Worm (Caenorhabditis elegans) whole organism, late embryonic: ENCODE results near the gene C38C3.4.

Experiments
- C38D4.7 ChIP-seq: fragments of 200-800 bp; sonication (Bioruptor generic); optimal IDR thresholded peaks from 2 replicates; lab custom pipeline; 2018; ENCODE audit warnings: mild to moderate bottlenecking, missing genetic modification characterization, moderate library complexity, missing compliant biosample characterization
- F13H6.1 ChIP-seq: sonication (generic microtip); optimal IDR thresholded peaks from 2 replicates; lab custom pipeline; 2016; ENCODE audit warnings: missing genetic modification characterization, missing compliant biosample characterization
- dmd-4 ChIP-seq: sonication (generic microtip); optimal IDR thresholded peaks from 2 replicates; lab custom pipeline; 2016; ENCODE audit warnings: borderline replicate concordance, missing genetic modification characterization, missing compliant biosample characterization
- ets-4 ChIP-seq: sonication (generic microtip); optimal IDR thresholded peaks from 2 replicates; lab custom pipeline; 2016; ENCODE audit warnings: missing genetic modification characterization, missing compliant biosample characterization
- hlh-13 ChIP-seq: fragments of 200-800 bp; sonication (Bioruptor generic); optimal IDR thresholded peaks from 2 replicates; lab custom pipeline; 2018; ENCODE audit warnings: mild to moderate bottlenecking, missing genetic modification characterization, missing compliant biosample characterization
- mec-3 ChIP-seq: sonication (generic microtip); optimal IDR thresholded peaks from 2 replicates; lab custom pipeline; 2016; ENCODE audit warnings: borderline replicate concordance, missing genetic modification characterization, missing compliant biosample characterization
- pag-3 ChIP-seq: sonication (generic microtip); optimal IDR thresholded peaks from 2 replicates; lab custom pipeline; 2016; ENCODE audit warnings: missing compliant biosample characterization, missing genetic modification characterization, borderline replicate concordance
- pqm-1 ChIP-seq: sonication (generic microtip); optimal IDR thresholded peaks from 2 replicates; lab custom pipeline; 2016; ENCODE audit warnings: missing genetic modification characterization, missing compliant biosample characterization
- tbx-2 ChIP-seq: sonication (generic microtip); optimal IDR thresholded peaks from 2 replicates; lab custom pipeline; 2016; ENCODE audit warnings: missing genetic modification characterization, missing compliant biosample characterization
- tbx-7 ChIP-seq: sonication (generic microtip); optimal IDR thresholded peaks from 2 replicates; lab custom pipeline; 2016; ENCODE audit warnings: missing genotype, missing genetic modification characterization, missing compliant biosample characterization
- unc-86 ChIP-seq: sonication (generic microtip); optimal IDR thresholded peaks from 2 replicates; lab custom pipeline; 2016; ENCODE audit warnings: missing genetic modification characterization, missing compliant biosample characterization
- ztf-16 ChIP-seq: sonication (generic microtip); optimal IDR thresholded peaks from 2 replicates; lab custom pipeline; 2017; ENCODE audit warnings: missing genetic modification characterization, missing compliant biosample characterization

- TF ChIP-seq tbx-7 (tag; lab: Kevin White, UChicago) (no peak), dmd-4 (tag; lab: Kevin White, UChicago) (no peak), ets-4 (tag; lab: Kevin White, UChicago) (no peak), hlh-13 (GFP tag; lab: Kevin White, UChicago) (no peak), F13H6.1 (no peak), mec-3 (tag; lab: Kevin White, UChicago) (no peak), ztf-16 (tag; lab: Kevin White, UChicago) (no peak), pag-3 (tag; lab: Kevin White, UChicago) (no peak), unc-86 (no peak), pqm-1 (tag; lab: Kevin White, UChicago) (no peak), C38D4.7 (GFP tag; lab: Kevin White, UChicago) (no peak), tbx-2 (tag; lab: Kevin White, UChicago) (no peak)
Measured at ce11 chrV:1451334-1451733, 30.5 kb upstream of the C38C3.4 start, which contains the start of gene srj-23.
